Fruit fly (Drosophila melanogaster) whole organism, pupa: ENCODE results near the gene Cyp12e1.

Experiments used
- CG10348 ChIP-seq: fragments of 200-800 bp; sonication (Bioruptor generic); IDR thresholded peaks from 2 replicates; pipeline ENCODE4 v1.3.6; 2022; ENCODE audit warnings: missing biosample characterization, missing genetic modification characterization
- CG12605 ChIP-seq: fragments of 200-800 bp; sonication (Bioruptor generic); IDR thresholded peaks from 2 replicates; pipeline ENCODE4 v1.3.6; 2022; ENCODE audit warnings: missing biosample characterization, missing genetic modification characterization
- CG13204 ChIP-seq: fragments of 200-800 bp; sonication (Bioruptor generic); optimal IDR thresholded peaks from 2 replicates; lab custom pipeline; 2018; ENCODE audit warnings: missing biosample characterization, mild to moderate bottlenecking, missing genetic modification characterization, moderate library complexity
- CG14655 ChIP-seq: fragments of 200-800 bp; sonication (Bioruptor generic); optimal IDR thresholded peaks from 3 replicates; lab custom pipeline; 2017; ENCODE audit warnings: mild to moderate bottlenecking, missing biosample characterization, missing genetic modification reagents, missing genetic modification characterization
- CG15710 ChIP-seq: fragments of 200-800 bp; sonication (Bioruptor generic); optimal IDR thresholded peaks from 2 replicates; lab custom pipeline; 2018; ENCODE audit warnings: missing biosample characterization, mild to moderate bottlenecking, missing genetic modification characterization, moderate library complexity
- CG17806 ChIP-seq: fragments of 200-800 bp; sonication (Bioruptor generic); optimal IDR thresholded peaks from 2 replicates; lab custom pipeline; 2018; ENCODE audit warnings: missing biosample characterization, mild to moderate bottlenecking, missing genetic modification characterization, moderate library complexity
- CG32121 ChIP-seq: fragments of 200-800 bp; sonication (Bioruptor generic); IDR thresholded peaks from 2 replicates; pipeline ENCODE4 v1.3.6; 2022; ENCODE audit warnings: missing biosample characterization, missing genetic modification characterization
- CG34367 ChIP-seq: fragments of 200-800 bp; sonication (Bioruptor generic); optimal IDR thresholded peaks from 2 replicates; lab custom pipeline; 2018; ENCODE audit warnings: missing biosample characterization, mild to moderate bottlenecking, missing genetic modification characterization
- CG4496 ChIP-seq: fragments of 200-800 bp; sonication (Bioruptor generic); IDR thresholded peaks from 3 replicates; pipeline ENCODE4 v1.3.6; 2022; ENCODE audit warnings: missing biosample characterization, missing genetic modification characterization
- CG8159 ChIP-seq: fragments of 200-800 bp; sonication (Bioruptor generic); optimal IDR thresholded peaks from 3 replicates; lab custom pipeline; 2018; ENCODE audit warnings: missing biosample characterization, mild to moderate bottlenecking, missing genetic modification characterization, moderate library complexity
- CG8301 ChIP-seq: fragments of 200-800 bp; sonication (Bioruptor generic); optimal IDR thresholded peaks from 2 replicates; lab custom pipeline; 2018; ENCODE audit warnings: missing biosample characterization, mild to moderate bottlenecking, missing genetic modification characterization
- CG9948 ChIP-seq: fragments of 200-800 bp; sonication (Bioruptor generic); optimal IDR thresholded peaks from 2 replicates; lab custom pipeline; 2018; ENCODE audit warnings: missing biosample characterization, mild to moderate bottlenecking, missing genetic modification characterization, moderate library complexity
- D1 ChIP-seq: fragments of 200-800 bp; sonication (Bioruptor generic); optimal IDR thresholded peaks from 2 replicates; lab custom pipeline; 2018; ENCODE audit warnings: missing biosample characterization, mild to moderate bottlenecking, missing genetic modification characterization, moderate library complexity
- EcR ChIP-seq: fragments of 200-800 bp; sonication (Bioruptor generic); optimal IDR thresholded peaks from 3 replicates; lab custom pipeline; 2019; ENCODE audit warnings: missing biosample characterization, missing genetic modification characterization, mild to moderate bottlenecking, moderate library complexity, missing genetic modification reagents
- Pif1A ChIP-seq: fragments of 200-800 bp; sonication (Bioruptor generic); optimal IDR thresholded peaks from 3 replicates; lab custom pipeline; 2016; ENCODE audit warnings: missing biosample characterization, missing genetic modification characterization
- Pif1B ChIP-seq: fragments of 200-800 bp; sonication (Bioruptor generic); optimal IDR thresholded peaks from 3 replicates; lab custom pipeline; 2016; ENCODE audit warnings: missing biosample characterization, missing genetic modification characterization
- Snoo ChIP-seq: fragments of 200-800 bp; sonication (Bioruptor generic); optimal IDR thresholded peaks from 3 replicates; lab custom pipeline; 2017; ENCODE audit warnings: missing biosample characterization, mild to moderate bottlenecking, missing genetic modification characterization, inconsistent platforms
- fd96Ca ChIP-seq: fragments of 200-800 bp; sonication (Bioruptor generic); IDR thresholded peaks from 3 replicates; pipeline ENCODE4 v1.3.6; 2022; ENCODE audit warnings: missing biosample characterization, missing genetic modification characterization
- gl ChIP-seq: fragments of 200-800 bp; sonication (Bioruptor generic); optimal IDR thresholded peaks from 2 replicates; lab custom pipeline; 2018; ENCODE audit warnings: missing biosample characterization, mild to moderate bottlenecking, missing genetic modification characterization
- rn ChIP-seq: fragments of 200-800 bp; sonication (Bioruptor generic); IDR thresholded peaks from 2 replicates; pipeline ENCODE4 v1.3.6; 2022; ENCODE audit warnings: missing biosample characterization, missing genetic modification characterization

Cyp12e1 gene

dm6 chr3R:10434489-10434888 is at the start of gene Cyp12e1:
Gene Cyp12e1, plus strand, starts transcription at chr3R:10434789.
- TF ChIP-seq Snoo (tag; lab: Kevin White, UChicago) (no peak), Pif1A (GFP tag; lab: Kevin White, UChicago) (no peak), D1 (tag; lab: Kevin White, UChicago) (no peak), CG32121 (GFP tag; lab: Robert Waterston, UW) (no peak)

dm6 chr3R:10388128-10389026 is 46.2 kb upstream of the Cyp12e1 start, which contains the start of gene cwo:
Gene cwo, plus strand, starts transcription at chr3R:10388258.
- TF ChIP-seq EcR (GFP tag; lab: Kevin White, UChicago) (no peak), fd96Ca (no peak), rn (GFP tag; lab: Robert Waterston, UW) (no peak), CG8159 (no peak), CG34367 (tag; lab: Kevin White, UChicago) (no peak), CG9948 (no peak), CG13204 (GFP tag; lab: Kevin White, UChicago) (no peak), CG12605 (no peak), gl (tag; lab: Kevin White, UChicago) (no peak), Pif1A (GFP tag; lab: Kevin White, UChicago) (no peak)

- TF ChIP-seq gl (tag; lab: Kevin White, UChicago) (peak; percentile 5), EcR (GFP tag; lab: Kevin White, UChicago) (peak; percentile 19), CG13204 (GFP tag; lab: Kevin White, UChicago) (peak; percentile 45), CG17806 (tag; lab: Kevin White, UChicago) (no peak), CG8301 (tag; lab: Kevin White, UChicago) (no peak)
Measured at dm6 chr3R:10389027-10389465, 45.5 kb upstream of the Cyp12e1 start.

dm6 chr3R:10389877-10390468 is 44.6 kb upstream of the Cyp12e1 start:
- TF ChIP-seq CG4496 (GFP tag; lab: Robert Waterston, UW) (no peak), CG32121 (GFP tag; lab: Robert Waterston, UW) (peak; percentile 50), Snoo (tag; lab: Kevin White, UChicago) (no peak), CG8301 (tag; lab: Kevin White, UChicago) (no peak), gl (tag; lab: Kevin White, UChicago) (no peak), EcR (GFP tag; lab: Kevin White, UChicago) (peak; percentile 4), CG14655 (no peak)

dm6 chr3R:10390914-10391377 is 43.6 kb upstream of the Cyp12e1 start:
- TF ChIP-seq CG15710 (tag; lab: Kevin White, UChicago): no peak
- TF ChIP-seq CG9948: no peak
- TF ChIP-seq CG13204 (GFP tag; lab: Kevin White, UChicago): no peak
- TF ChIP-seq CG8159: no peak
- TF ChIP-seq CG10348 (GFP tag; lab: Robert Waterston, UW): no peak
- peak; percentile 34 for TF ChIP-seq gl (tag; lab: Kevin White, UChicago)
- peak; percentile 63 for TF ChIP-seq Pif1B (GFP tag; lab: Kevin White, UChicago)
- TF ChIP-seq Snoo (tag; lab: Kevin White, UChicago): peak; percentile 28
- TF ChIP-seq Pif1A (GFP tag; lab: Kevin White, UChicago): peak; percentile 53
- 0 out of 3 replicates have a peak, but pooled peaks have one; percentile 33 for TF ChIP-seq CG4496 (GFP tag; lab: Robert Waterston, UW)
- TF ChIP-seq rn (GFP tag; lab: Robert Waterston, UW): no peak
- TF ChIP-seq CG32121 (GFP tag; lab: Robert Waterston, UW): no peak
- no peak for TF ChIP-seq fd96Ca

dm6 chr3R:10391863-10392538 is 42.6 kb upstream of the Cyp12e1 start:
- TF ChIP-seq CG4496 (GFP tag; lab: Robert Waterston, UW) (0 out of 3 replicates have a peak, but pooled peaks have one; percentile 39), EcR (GFP tag; lab: Kevin White, UChicago) (peak; percentile 82), Pif1A (GFP tag; lab: Kevin White, UChicago) (no peak), CG8159 (no peak), CG34367 (tag; lab: Kevin White, UChicago) (no peak), CG13204 (GFP tag; lab: Kevin White, UChicago) (no peak), fd96Ca (0 out of 3 replicates have a peak, but pooled peaks have one; percentile 35)
